Worm (Caenorhabditis elegans) whole organism, L4/young adult: ENCODE results near the gene C16C10.2.

Experiments used
- W03F9.2 ChIP-seq: fragments of 150-350 bp; optimal IDR thresholded peaks from 2 replicates; lab custom pipeline; 2014; ENCODE audit warnings: missing biosample characterization, missing genetic modification characterization
- dao-5 ChIP-seq: sonication (generic microtip); optimal IDR thresholded peaks from 2 replicates; lab custom pipeline; 2016; ENCODE audit warnings: missing genotype, missing genetic modification characterization, moderate library complexity, missing compliant biosample characterization
- him-1 ChIP-seq: sonication (generic microtip); optimal IDR thresholded peaks from 2 replicates; lab custom pipeline; 2016; ENCODE audit warnings: missing genotype, missing genetic modification reagents, missing genetic modification characterization, missing compliant biosample characterization

C16C10.2 gene

DNA sequence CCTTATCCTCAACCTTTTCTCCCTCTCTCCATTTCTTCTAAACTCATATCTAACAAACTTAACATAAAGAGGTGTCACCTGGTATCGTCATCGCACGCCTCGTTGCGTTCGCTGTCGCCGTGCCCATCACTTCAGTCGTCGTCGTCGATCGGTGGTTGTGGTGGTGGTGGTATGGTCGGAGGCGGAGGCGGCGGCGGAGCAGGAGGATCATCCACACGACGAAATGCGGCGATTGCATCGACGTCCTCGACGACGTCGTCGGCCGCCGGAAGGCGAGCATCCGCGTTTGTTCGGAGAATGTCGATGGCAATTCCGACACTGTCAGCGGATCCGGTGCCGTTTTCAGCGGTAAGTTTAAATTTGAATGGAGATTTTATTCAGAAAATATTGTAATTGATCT, 44.4 kb downstream of the C16C10.2 start:
- TF ChIP-seq him-1: no peak
- TF ChIP-seq W03F9.2 (tag; lab: Kevin White, UChicago): no peak
- no peak for TF ChIP-seq dao-5

DNA sequence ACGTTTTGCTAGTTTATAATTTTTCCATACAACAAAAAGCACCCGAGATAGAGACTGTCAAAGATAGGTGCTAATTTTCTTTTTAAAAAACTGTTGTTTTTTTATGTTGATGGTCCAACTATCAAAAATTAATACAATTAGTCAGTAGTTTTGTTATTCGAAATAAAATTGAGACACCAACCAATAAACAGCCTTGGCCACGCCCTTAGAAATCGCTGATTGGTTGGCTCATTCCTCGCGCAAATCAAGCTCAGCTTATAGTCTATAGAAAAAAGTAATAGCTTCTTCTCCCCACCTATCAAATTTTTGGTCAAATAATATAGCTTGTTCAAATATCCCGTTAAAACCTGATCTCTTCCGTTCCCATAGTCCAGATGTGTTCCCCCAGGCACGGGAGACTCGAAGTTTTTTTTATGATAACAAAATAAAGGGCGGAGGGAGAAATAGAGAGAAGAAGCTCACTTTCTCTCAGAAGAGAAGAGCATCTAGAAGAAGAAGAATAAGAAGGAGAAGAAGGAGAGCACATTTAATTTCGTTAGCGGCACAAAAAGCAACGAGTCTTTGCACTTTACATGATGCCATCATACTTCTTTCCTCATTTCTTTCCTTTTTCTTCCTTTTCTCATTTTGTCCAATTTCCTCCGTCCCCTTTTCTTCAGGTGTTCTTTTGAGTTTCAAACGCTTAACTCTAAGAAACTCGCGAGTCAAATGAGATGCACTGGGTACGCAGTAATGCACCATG, 46.5 kb downstream of the C16C10.2 start:
- no peak for TF ChIP-seq him-1
- no peak for TF ChIP-seq dao-5
- TF ChIP-seq W03F9.2 (tag; lab: Kevin White, UChicago): no peak
